Fruit fly (Drosophila melanogaster) whole organism, prepupa: Measurements from ENCODE around the gene Npc1a.

Source experiments
- CG10631 ChIP-seq: fragments of 200-800 bp; sonication (Bioruptor generic); optimal IDR thresholded peaks from 2 replicates; lab custom pipeline; 2016; ENCODE audit warnings: missing biosample characterization, missing genetic modification characterization
- CG10669 ChIP-seq: fragments of 200-800 bp; sonication (Bioruptor generic); optimal IDR thresholded peaks from 3 replicates; lab custom pipeline; 2018; ENCODE audit warnings: missing biosample characterization, mild to moderate bottlenecking, missing genetic modification characterization, moderate library complexity
- CG11294 ChIP-seq: fragments of 200-800 bp; sonication (Bioruptor generic); IDR thresholded peaks from 2 replicates; pipeline ENCODE4 v1.3.6; 2022; ENCODE audit warnings: missing biosample characterization, missing genetic modification characterization
- CG1621 ChIP-seq: fragments of 200-800 bp; sonication (Bioruptor generic); optimal IDR thresholded peaks from 3 replicates; lab custom pipeline; 2018; ENCODE audit warnings: missing biosample characterization, mild to moderate bottlenecking, missing genetic modification characterization
- CG6276 ChIP-seq: fragments of 200-800 bp; sonication (Bioruptor generic); optimal IDR thresholded peaks from 2 replicates; lab custom pipeline; 2017; ENCODE audit warnings: missing biosample characterization, mild to moderate bottlenecking, missing genetic modification characterization
- Eip75B ChIP-seq: fragments of 200-800 bp; sonication (Bioruptor generic); optimal IDR thresholded peaks from 3 replicates; lab custom pipeline; 2016; ENCODE audit warnings: missing biosample characterization, missing genetic modification characterization
- Eip78C ChIP-seq: fragments of 200-800 bp; sonication (Bioruptor generic); peaks from one replicate; lab custom pipeline; 2016; ENCODE audit warnings: missing biosample characterization, missing genetic modification characterization
- Gug ChIP-seq: fragments of 200-800 bp; sonication (Bioruptor generic); IDR thresholded peaks from 2 replicates; pipeline ENCODE4 v1.3.6; 2022; ENCODE audit warnings: missing biosample characterization, missing genetic modification characterization
- Lpt ChIP-seq: fragments of 200-800 bp; sonication (Bioruptor generic); optimal IDR thresholded peaks from 3 replicates; lab custom pipeline; 2016; ENCODE audit warnings: missing biosample characterization, missing genetic modification characterization
- Met ChIP-seq: fragments of 200-800 bp; sonication (Bioruptor generic); optimal IDR thresholded peaks from 3 replicates; lab custom pipeline; 2016; ENCODE audit warnings: missing biosample characterization, missing genetic modification characterization
- Sox15 ChIP-seq: fragments of 200-800 bp; sonication (Bioruptor generic); optimal IDR thresholded peaks from 3 replicates; lab custom pipeline; 2016; ENCODE audit warnings: missing biosample characterization, missing genetic modification characterization
- acj6 ChIP-seq: fragments of 200-800 bp; sonication (Bioruptor generic); optimal IDR thresholded peaks from 3 replicates; lab custom pipeline; 2016; ENCODE audit warnings: missing biosample characterization, missing genetic modification characterization
- cyc ChIP-seq: fragments of 200-800 bp; sonication (Bioruptor generic); optimal IDR thresholded peaks from 3 replicates; lab custom pipeline; 2016; ENCODE audit warnings: missing biosample characterization, missing genetic modification characterization
- eg ChIP-seq: fragments of 200-800 bp; sonication (Bioruptor generic); IDR thresholded peaks from 3 replicates; pipeline ENCODE4 v1.3.6; 2022; ENCODE audit warnings: missing biosample characterization, missing genetic modification characterization

dm6 chr2L:10201743-10202142 lies 19.3 kb downstream of the Npc1a start:
- TF ChIP-seq Lpt (GFP tag; lab: Kevin White, UChicago) (no peak), Eip75B (GFP tag; lab: Kevin White, UChicago) (no peak), eg (no peak), CG1621 (tag; lab: Kevin White, UChicago) (no peak), CG11294 (no peak), Eip78C (GFP tag; lab: Kevin White, UChicago) (no peak), CG10631 (GFP tag; lab: Kevin White, UChicago) (no peak), cyc (GFP tag; lab: Kevin White, UChicago) (no peak), acj6 (no peak), CG6276 (GFP tag; lab: Kevin White, UChicago) (no peak), Met (GFP tag; lab: Kevin White, UChicago) (no peak), CG10669 (GFP tag; lab: Kevin White, UChicago) (no peak), Sox15 (GFP tag; lab: Kevin White, UChicago) (no peak), Gug (GFP tag; lab: Robert Waterston, UW) (no peak)
